Worm (Caenorhabditis elegans) whole organism, L4/young adult: ENCODE measurements around the gene clec-187.

Source experiments
- dao-5 ChIP-seq: sonication (generic microtip); optimal IDR thresholded peaks from 2 replicates; lab custom pipeline; 2016; ENCODE audit warnings: missing genotype, missing genetic modification characterization, moderate library complexity, missing compliant biosample characterization
- him-1 ChIP-seq: sonication (generic microtip); optimal IDR thresholded peaks from 2 replicates; lab custom pipeline; 2016; ENCODE audit warnings: missing genotype, missing genetic modification reagents, missing genetic modification characterization, missing compliant biosample characterization

DNA sequence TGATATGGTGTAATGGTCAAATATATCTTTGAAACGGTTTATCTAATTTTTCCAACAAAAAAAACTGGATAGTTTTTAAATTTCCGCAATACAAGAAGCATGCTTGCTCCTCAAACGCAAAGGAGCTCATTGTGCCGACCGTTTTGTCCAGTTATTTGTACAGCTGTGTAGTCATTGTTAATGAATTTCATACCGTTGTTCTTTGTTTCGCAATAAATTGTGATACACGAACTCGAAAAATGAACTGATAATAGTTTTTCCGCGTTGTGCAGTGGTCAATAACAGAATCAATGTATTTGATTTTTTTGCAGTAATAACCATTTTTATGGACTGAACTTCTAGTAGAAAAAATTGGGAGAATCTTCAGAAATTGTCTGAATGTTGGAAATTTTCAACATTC is 27.5 kb upstream of the clec-187 start:
- TF ChIP-seq dao-5 (tag; lab: Kevin White, UChicago): no peak
- no peak for TF ChIP-seq him-1 (tag; lab: Kevin White, UChicago)
